Fruit fly (Drosophila melanogaster) whole organism, embryonic: ENCODE data around the gene CG10481.
A peak's percentile ranks its signal among the peaks of the same experiment; 100 is the strongest.

ENCODE experiments used
- ATbp ChIP-seq: fragments of 200-800 bp; sonication (Bioruptor generic); optimal IDR thresholded peaks from 2 replicates; lab custom pipeline; 2017; ENCODE audit warnings: missing biosample characterization, mild to moderate bottlenecking, missing genetic modification characterization, missing genetic modification reagents
- CG1233 ChIP-seq: fragments of 200-800 bp; sonication (Bioruptor generic); optimal IDR thresholded peaks from 4 replicates; lab custom pipeline; 2018; ENCODE audit warnings: missing biosample characterization, mild to moderate bottlenecking, missing genetic modification characterization
- CG14014 ChIP-seq: fragments of 200-800 bp; sonication (Bioruptor generic); IDR thresholded peaks from 2 replicates; pipeline ENCODE4 v1.3.6; 2022; ENCODE audit warnings: missing biosample characterization, missing genetic modification characterization
- CG1529 ChIP-seq: fragments of 200-800 bp; sonication (Bioruptor generic); optimal IDR thresholded peaks from 3 replicates; lab custom pipeline; 2018; ENCODE audit warnings: missing biosample characterization, missing genetic modification characterization
- CG15514 ChIP-seq: fragments of 200-800 bp; sonication (Bioruptor generic); optimal IDR thresholded peaks from 3 replicates; lab custom pipeline; 2017; ENCODE audit warnings: missing biosample characterization, missing genetic modification characterization, mild to moderate bottlenecking, moderate library complexity, missing genetic modification reagents
- CG18599 ChIP-seq: fragments of 200-800 bp; sonication (Bioruptor generic); optimal IDR thresholded peaks from 3 replicates; lab custom pipeline; 2017; ENCODE audit warnings: missing biosample characterization, missing genetic modification characterization, mild to moderate bottlenecking, moderate library complexity, missing genetic modification reagents
- CG2129 ChIP-seq: fragments of 200-800 bp; sonication (Bioruptor generic); IDR thresholded peaks from 2 replicates; pipeline ENCODE4 v1.3.6; 2022; ENCODE audit warnings: missing biosample characterization, missing genetic modification characterization; ENCODE audit not compliant: partially characterized antibody
- CG2199 ChIP-seq: fragments of 200-800 bp; sonication (Bioruptor generic); IDR thresholded peaks from 3 replicates; pipeline ENCODE4 v1.3.6; 2022; ENCODE audit warnings: missing biosample characterization, missing genetic modification characterization
- CG2875 ChIP-seq: fragments of 200-800 bp; sonication (Bioruptor generic); optimal IDR thresholded peaks from 2 replicates; lab custom pipeline; 2017; ENCODE audit warnings: missing biosample characterization, mild to moderate bottlenecking, missing genetic modification characterization, missing genetic modification reagents
- CG3163 ChIP-seq: fragments of 200-800 bp; sonication (Bioruptor generic); optimal IDR thresholded peaks from 3 replicates; lab custom pipeline; 2016; ENCODE audit warnings: missing biosample characterization, missing genetic modification characterization
- CG3847 ChIP-seq: fragments of 200-800 bp; sonication (Bioruptor generic); IDR thresholded peaks from 2 replicates; pipeline ENCODE4 v1.3.6; 2022; ENCODE audit warnings: missing biosample characterization, missing genetic modification characterization
- CG4730 ChIP-seq: fragments of 200-800 bp; sonication (Bioruptor generic); IDR thresholded peaks from 2 replicates; pipeline ENCODE4 v1.3.6; 2022; ENCODE audit warnings: missing biosample characterization, missing genetic modification characterization
- CG6254 ChIP-seq: fragments of 200-800 bp; sonication (Bioruptor generic); optimal IDR thresholded peaks from 3 replicates; lab custom pipeline; 2017; ENCODE audit warnings: mild to moderate bottlenecking, missing biosample characterization, missing genetic modification reagents, missing genetic modification characterization
- CG8290 ChIP-seq, 3 experiments: fragments of 200-800 bp; sonication (Bioruptor generic); optimal IDR thresholded peaks; 2 replicates each; lab custom pipeline; 2016 to 2019; ENCODE audit warnings: missing biosample characterization in 3 of 3, missing genetic modification characterization in 3 of 3, mild to moderate bottlenecking in 2 of 3, moderate library complexity in 1 of 3
- CG8359 ChIP-seq: fragments of 200-800 bp; sonication (Bioruptor generic); optimal IDR thresholded peaks from 2 replicates; lab custom pipeline; 2017; ENCODE audit warnings: missing biosample characterization, mild to moderate bottlenecking, missing genetic modification characterization, borderline replicate concordance
- CG8765 ChIP-seq: fragments of 200-800 bp; sonication (Bioruptor generic); IDR thresholded peaks from 2 replicates; pipeline ENCODE4 v1.3.6; 2022; ENCODE audit warnings: missing biosample characterization, missing genetic modification characterization
- CG8924 ChIP-seq: fragments of 200-800 bp; optimal IDR thresholded peaks from 3 replicates; lab custom pipeline; 2019; ENCODE audit warnings: missing biosample characterization, mild to moderate bottlenecking, missing genetic modification characterization, moderate library complexity
- CG9727 ChIP-seq: fragments of 200-800 bp; sonication (Bioruptor generic); optimal IDR thresholded peaks from 3 replicates; lab custom pipeline; 2017; ENCODE audit warnings: missing biosample characterization, mild to moderate bottlenecking, missing genetic modification characterization
- CG9876 ChIP-seq: fragments of 200-800 bp; sonication (Bioruptor generic); optimal IDR thresholded peaks from 2 replicates; lab custom pipeline; 2016; ENCODE audit warnings: missing biosample characterization, missing genetic modification characterization
- Dbx ChIP-seq: fragments of 200-800 bp; sonication (Bioruptor generic); IDR thresholded peaks from 3 replicates; pipeline ENCODE4 v1.3.6; 2022; ENCODE audit warnings: missing biosample characterization, missing genetic modification characterization
- Dp ChIP-seq: fragments of 200-800 bp; sonication (Bioruptor generic); optimal IDR thresholded peaks from 2 replicates; lab custom pipeline; 2018; ENCODE audit warnings: missing biosample characterization, mild to moderate bottlenecking, missing genetic modification characterization, moderate library complexity
- HmgD ChIP-seq: fragments of 200-800 bp; sonication (Bioruptor generic); optimal IDR thresholded peaks from 3 replicates; lab custom pipeline; 2016; ENCODE audit warnings: missing biosample characterization, missing genetic modification characterization
- Hr51 ChIP-seq, 2 experiments: fragments of 200-800 bp; sonication (Bioruptor generic); optimal IDR thresholded peaks; 2 replicates in 1 of 2; 3 replicates in 1 of 2; lab custom pipeline; 2016 to 2018; ENCODE audit warnings: missing biosample characterization in 2 of 2, missing genetic modification characterization in 2 of 2, mild to moderate bottlenecking in 1 of 2, moderate library complexity in 1 of 2
- Kr ChIP-seq: fragments of 200-800 bp; sonication (Bioruptor generic); optimal IDR thresholded peaks from 2 replicates; lab custom pipeline; 2017; ENCODE audit warnings: missing biosample characterization, mild to moderate bottlenecking, missing genetic modification characterization
- Mrtf ChIP-seq: fragments of 200-800 bp; sonication (Bioruptor generic); IDR thresholded peaks from 3 replicates; pipeline ENCODE4 v1.3.6; 2022; ENCODE audit warnings: missing biosample characterization, missing genetic modification characterization
- Ravus ChIP-seq: fragments of 200-800 bp; sonication (Bioruptor generic); IDR thresholded peaks from 2 replicates; pipeline ENCODE4 v1.3.6; 2022; ENCODE audit warnings: missing biosample characterization, missing genetic modification characterization
- Sin3A ChIP-seq: fragments of >200 bp; optimal IDR thresholded peaks from 2 replicates; lab custom pipeline; 2018
- Ssrp ChIP-seq: fragments of 200-800 bp; sonication (Bioruptor generic); optimal IDR thresholded peaks from 2 replicates; lab custom pipeline; 2018; ENCODE audit warnings: missing biosample characterization, mild to moderate bottlenecking, missing genetic modification characterization, moderate library complexity
- Xrp1 ChIP-seq: fragments of 200-800 bp; sonication (Bioruptor generic); IDR thresholded peaks from 2 replicates; pipeline ENCODE4 v1.3.6; 2022; ENCODE audit warnings: missing biosample characterization, missing genetic modification characterization
- abd-A ChIP-seq: fragments of 200-800 bp; sonication (Bioruptor generic); optimal IDR thresholded peaks from 3 replicates; lab custom pipeline; 2019; ENCODE audit warnings: missing biosample characterization, mild to moderate bottlenecking, missing genetic modification characterization, moderate library complexity
- bcd ChIP-seq: fragments of 200-800 bp; sonication (Bioruptor generic); optimal IDR thresholded peaks from 2 replicates; lab custom pipeline; 2017; ENCODE audit warnings: missing biosample characterization, mild to moderate bottlenecking, missing genetic modification characterization
- corto ChIP-seq: fragments of 200-800 bp; sonication (Bioruptor generic); optimal IDR thresholded peaks from 2 replicates; lab custom pipeline; 2016; ENCODE audit warnings: missing biosample characterization, mild to moderate bottlenecking, missing genetic modification characterization, moderate library complexity
- dan ChIP-seq: fragments of 200-800 bp; sonication (Bioruptor generic); IDR thresholded peaks from 2 replicates; pipeline ENCODE4 v1.3.6; 2022; ENCODE audit warnings: missing biosample characterization, missing genetic modification characterization
- disco-r ChIP-seq: fragments of 200-800 bp; sonication (Bioruptor generic); optimal IDR thresholded peaks from 2 replicates; lab custom pipeline; 2016; ENCODE audit warnings: missing biosample characterization, missing genetic modification characterization
- dysf ChIP-seq: fragments of 200-800 bp; sonication (Bioruptor generic); IDR thresholded peaks from 3 replicates; pipeline ENCODE4 v1.3.6; 2022; ENCODE audit warnings: missing biosample characterization, missing genetic modification characterization
- emc ChIP-seq: fragments of 200-800 bp; sonication (Bioruptor generic); optimal IDR thresholded peaks from 2 replicates; lab custom pipeline; 2016; ENCODE audit warnings: missing biosample characterization, missing genetic modification characterization
- eyg ChIP-seq: fragments of 200-800 bp; sonication (Bioruptor generic); optimal IDR thresholded peaks from 3 replicates; lab custom pipeline; 2016; ENCODE audit warnings: missing biosample characterization, missing genetic modification characterization
- hbn ChIP-seq: fragments of 200-800 bp; sonication (Bioruptor generic); IDR thresholded peaks from 2 replicates; pipeline ENCODE4 v1.3.6; 2022; ENCODE audit warnings: missing biosample characterization, missing genetic modification characterization; ENCODE audit not compliant: partially characterized antibody
- hth ChIP-seq: fragments of >200 bp; optimal IDR thresholded peaks from 2 replicates; lab custom pipeline; 2017; ENCODE audit warnings: inconsistent platforms
- mam ChIP-seq: fragments of 200-800 bp; sonication (Bioruptor generic); optimal IDR thresholded peaks from 3 replicates; lab custom pipeline; 2016; ENCODE audit warnings: missing biosample characterization, missing genetic modification characterization
- nerfin-1 ChIP-seq: fragments of 200-800 bp; sonication (Bioruptor generic); optimal IDR thresholded peaks from 3 replicates; lab custom pipeline; 2019; ENCODE audit warnings: missing biosample characterization, mild to moderate bottlenecking, missing genetic modification characterization, moderate library complexity
- nmo ChIP-seq: fragments of 200-800 bp; sonication (Bioruptor generic); optimal IDR thresholded peaks from 2 replicates; lab custom pipeline; 2018; ENCODE audit warnings: missing biosample characterization, mild to moderate bottlenecking, missing genetic modification characterization, moderate library complexity
- otp ChIP-seq: fragments of 200-800 bp; sonication (Bioruptor generic); IDR thresholded peaks from 3 replicates; pipeline ENCODE4, ENCODE4 v1.3.6; 2022; ENCODE audit warnings: missing biosample characterization, missing genetic modification characterization
- pnt ChIP-seq: fragments of 200-800 bp; sonication (Bioruptor generic); optimal IDR thresholded peaks from 3 replicates; lab custom pipeline; 2016; ENCODE audit warnings: missing biosample characterization, missing genetic modification characterization
- pum ChIP-seq: fragments of 200-800 bp; sonication (Bioruptor generic); optimal IDR thresholded peaks from 2 replicates; lab custom pipeline; 2016; ENCODE audit warnings: missing biosample characterization, missing genetic modification characterization
- ro ChIP-seq: fragments of 200-800 bp; sonication (Bioruptor generic); IDR thresholded peaks from 2 replicates; pipeline ENCODE4 v1.3.6; 2022; ENCODE audit warnings: missing biosample characterization, missing genetic modification characterization
- sr ChIP-seq: fragments of 200-800 bp; sonication (Bioruptor generic); IDR thresholded peaks from 3 replicates; pipeline ENCODE4 v1.3.6; 2022; ENCODE audit warnings: missing biosample characterization, missing genetic modification characterization
- sug ChIP-seq: fragments of 200-800 bp; optimal IDR thresholded peaks from 2 replicates; lab custom pipeline; 2019; ENCODE audit warnings: missing biosample characterization, mild to moderate bottlenecking, missing genetic modification characterization, moderate library complexity
- tin ChIP-seq: fragments of 200-800 bp; sonication (Bioruptor generic); optimal IDR thresholded peaks from 3 replicates; lab custom pipeline; 2016; ENCODE audit warnings: missing biosample characterization, missing genetic modification characterization
- z ChIP-seq: fragments of 200-800 bp; sonication (Bioruptor generic); IDR thresholded peaks from 3 replicates; pipeline ENCODE4 v1.3.6; 2022; ENCODE audit warnings: missing biosample characterization, missing genetic modification characterization

Gene CG10481

dm6 chr2L:19941352-19941851, 49.1 kb upstream of the CG10481 start (continued):
- TF ChIP-seq CG1529 (GFP tag; lab: Kevin White, UChicago) = peak; percentile 66
- no peak for TF ChIP-seq Sin3A
- peak; percentile 94 for TF ChIP-seq Xrp1 (GFP tag; lab: Robert Waterston, UW)
- peak; percentile 45; the same call in 1 of the 3 replicates for TF ChIP-seq sr
- TF ChIP-seq nerfin-1 (tag; lab: Kevin White, UChicago) = peak; percentile 61
- peak; percentile 68 for TF ChIP-seq HmgD (GFP tag; lab: Kevin White, UChicago)
- peak; percentile 92 for TF ChIP-seq otp (GFP tag; lab: Robert Waterston, UW)
- TF ChIP-seq hth (lab: Kevin White, UChicago) = no peak
- peak; percentile 91 for TF ChIP-seq CG14014 (GFP tag; lab: Robert Waterston, UW)
- peak; percentile 80 for TF ChIP-seq pnt (GFP tag; lab: Kevin White, UChicago)
- TF ChIP-seq dan = peak; percentile 61; the same call in 1 of the 2 replicates
- TF ChIP-seq dysf (GFP tag; lab: Robert Waterston, UW) = peak; percentile 94
- peak; percentile 57 for TF ChIP-seq CG15514 (GFP tag; lab: Kevin White, UChicago)
- TF ChIP-seq corto (GFP tag; lab: Kevin White, UChicago) = no peak
- no peak for TF ChIP-seq emc (GFP tag; lab: Kevin White, UChicago)
- TF ChIP-seq Dp (GFP tag; lab: Kevin White, UChicago) = no peak
- peak; percentile 85 for TF ChIP-seq abd-A (tag; lab: Kevin White, UChicago)
- TF ChIP-seq pum (GFP tag; lab: Kevin White, UChicago) = peak; percentile 75
- peak; percentile 24 for TF ChIP-seq CG9727
- peak; percentile 83; the same call in 2 of the 3 replicates for TF ChIP-seq CG2199 (GFP tag; lab: Robert Waterston, UW)
- TF ChIP-seq CG3847 = peak; percentile 92
- TF ChIP-seq Dbx (GFP tag; lab: Robert Waterston, UW) = peak; percentile 96
- no peak for TF ChIP-seq hbn (GFP tag; lab: Robert Waterston, UW)
- peak; percentile 69; the same call in 1 of the 3 replicates for TF ChIP-seq Mrtf (GFP tag; lab: Robert Waterston, UW)
- TF ChIP-seq CG6254 = peak; percentile 60
- TF ChIP-seq CG1233 (GFP tag; lab: Kevin White, UChicago) = peak; percentile 75
- peak; percentile 59 for TF ChIP-seq CG8290 (GFP tag; optimal IDR thresholded peaks at IDR 0.05; lab: Kevin White, UChicago)
- TF ChIP-seq CG8290 (tag; optimal IDR thresholded peaks at IDR 0.05; lab: Kevin White, UChicago) = peak in 1 of 2 experiments; percentile 88
- peak; percentile 78 for TF ChIP-seq disco-r
- TF ChIP-seq mam (GFP tag; lab: Kevin White, UChicago) = peak; percentile 88
- peak; percentile 24 for TF ChIP-seq CG8359 (GFP tag; lab: Kevin White, UChicago)
- peak; percentile 79 for TF ChIP-seq CG9876
- TF ChIP-seq tin (GFP tag; lab: Kevin White, UChicago) = peak; percentile 53
- TF ChIP-seq ATbp = peak; percentile 78
- peak; percentile 78 for TF ChIP-seq bcd (GFP tag; lab: Kevin White, UChicago)
- no peak for TF ChIP-seq Kr (GFP tag; lab: Kevin White, UChicago)
- peak; percentile 71 for TF ChIP-seq CG2875 (GFP tag; lab: Kevin White, UChicago)
- peak; percentile 84 to 86 for TF ChIP-seq Hr51 (GFP tag; optimal IDR thresholded peaks at IDR 0.05; lab: Kevin White, UChicago)
- no peak; the same call in none of the 2 replicates for TF ChIP-seq Ravus (GFP tag; lab: Robert Waterston, UW)
- TF ChIP-seq ro (GFP tag; lab: Robert Waterston, UW) = peak; percentile 44; the same call in 1 of the 2 replicates
- TF ChIP-seq CG8765 (GFP tag; lab: Robert Waterston, UW) = peak; percentile 76
- peak; percentile 43 for TF ChIP-seq sug (tag; lab: Kevin White, UChicago)
- no peak for TF ChIP-seq eyg (GFP tag; lab: Kevin White, UChicago)
- peak; percentile 74 for TF ChIP-seq Ssrp (tag; lab: Kevin White, UChicago)
- peak; percentile 28 for TF ChIP-seq nmo (GFP tag; lab: Kevin White, UChicago)
- peak; percentile 86 for TF ChIP-seq CG18599 (GFP tag; lab: Kevin White, UChicago)
- TF ChIP-seq CG3163 = peak; percentile 75
- TF ChIP-seq CG4730 = peak; percentile 90
- TF ChIP-seq z (GFP tag; lab: Robert Waterston, UW) = no peak
- TF ChIP-seq CG8924 (tag; lab: Kevin White, UChicago) = peak; percentile 81
- TF ChIP-seq CG2129 (GFP tag; lab: Robert Waterston, UW) = no peak
